Worm (Caenorhabditis elegans) whole organism, midembryonic: ENCODE measurements around the gene nspb-12.

Source experiments
- T22C8.4 ChIP-seq: fragments of 200-800 bp; sonication (Bioruptor generic); IDR thresholded peaks from 2 replicates; pipeline ENCODE4 v1.3.6; 2022; ENCODE audit warnings: missing genetic modification characterization, missing compliant biosample characterization
- cog-1 ChIP-seq: sonication (generic microtip); optimal IDR thresholded peaks from 2 replicates; lab custom pipeline; 2016; ENCODE audit warnings: missing genetic modification characterization, missing compliant biosample characterization
- flt-1 ChIP-seq: fragments of 200-800 bp; sonication (Bioruptor generic); IDR thresholded peaks from 2 replicates; pipeline ENCODE4 v1.3.6; 2022; ENCODE audit warnings: missing genetic modification characterization, missing compliant biosample characterization
- klf-2 ChIP-seq: fragments of 200-800 bp; sonication (Bioruptor generic); conservative IDR thresholded peaks from 2 replicates; pipeline ENCODE4 v1.3.6; 2022; ENCODE audit warnings: missing genetic modification reagents, missing genetic modification characterization, missing compliant biosample characterization
- med-1 ChIP-seq: sonication (generic microtip); optimal IDR thresholded peaks from 2 replicates; lab custom pipeline; 2017; ENCODE audit warnings: missing genetic modification characterization, mild to moderate bottlenecking, missing compliant biosample characterization, antibody characterized with exemption, missing genetic modification reagents; ENCODE audit not compliant: insufficient read depth
- ref-1 ChIP-seq: fragments of 200-800 bp; sonication (Bioruptor generic); conservative IDR thresholded peaks from 2 replicates; pipeline ENCODE4 v1.3.6; 2022; ENCODE audit warnings: missing genetic modification reagents, missing genetic modification characterization, missing compliant biosample characterization
- tab-1 ChIP-seq: fragments of 200-800 bp; sonication (Bioruptor generic); IDR thresholded peaks from 2 replicates; pipeline ENCODE4 v1.3.6; 2022; ENCODE audit warnings: missing genetic modification characterization, missing compliant biosample characterization
- ztf-23 ChIP-seq: fragments of 200-800 bp; sonication (Bioruptor generic); IDR thresholded peaks from 2 replicates; pipeline ENCODE4 v1.3.6; 2022; ENCODE audit warnings: missing genetic modification reagents, missing genetic modification characterization, missing compliant biosample characterization
- ztf-29 ChIP-seq: fragments of 200-800 bp; sonication (Bioruptor generic); IDR thresholded peaks from 2 replicates; pipeline ENCODE4 v1.3.6; 2022; ENCODE audit warnings: missing genetic modification reagents, missing genetic modification characterization, missing compliant biosample characterization

nspb-12 gene

ce11 chrIII:5543727-5544345, 24.7 kb downstream of the nspb-12 start, which contains the start of gene D1044.1:
TSS of gene D1044.1 (plus strand) at chrIII:5544295.
- TF ChIP-seq klf-2 (GFP tag; lab: Robert Waterston, UW) = no peak
- TF ChIP-seq ref-1 = no peak
- no peak for TF ChIP-seq cog-1 (tag; lab: Kevin White, UChicago)
- no peak for TF ChIP-seq flt-1 (GFP tag; lab: Robert Waterston, UW)
- no peak for TF ChIP-seq T22C8.4 (GFP tag; lab: Robert Waterston, UW)
- TF ChIP-seq ztf-23 = no peak
- no peak for TF ChIP-seq ztf-29 (GFP tag; lab: Robert Waterston, UW)
- TF ChIP-seq med-1 (GFP tag; lab: Kevin White, UChicago) = no peak
- TF ChIP-seq tab-1 = no peak

DNA sequence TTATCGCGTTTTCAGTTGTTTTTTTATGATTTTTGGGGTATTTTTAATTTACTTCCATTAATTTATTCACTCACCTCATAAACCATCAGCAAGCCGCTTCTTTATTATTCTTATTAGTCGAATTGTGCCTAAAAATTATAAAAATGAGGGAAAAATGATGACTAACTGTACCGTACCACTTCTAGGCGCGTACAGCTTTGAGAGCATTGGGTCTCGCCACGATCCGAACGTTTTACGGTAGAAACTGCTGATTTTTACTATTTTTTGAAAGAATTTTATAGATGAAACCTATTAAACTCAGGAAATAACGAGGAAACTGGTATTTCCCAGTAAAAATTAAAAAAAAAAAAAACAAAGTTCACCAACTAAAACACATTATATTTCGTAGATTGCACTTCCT, 25.5 kb downstream of the nspb-12 start, which contains the start of gene D1044.6:
Gene D1044.6 (minus strand): TSS at position 128 of the 400 bp plus-strand sequence.
- TF ChIP-seq klf-2 (GFP tag; lab: Robert Waterston, UW) = no peak
- no peak for TF ChIP-seq ref-1
- TF ChIP-seq T22C8.4 (GFP tag; lab: Robert Waterston, UW) = no peak
- TF ChIP-seq med-1 (GFP tag; lab: Kevin White, UChicago) = no peak
- no peak for TF ChIP-seq cog-1 (tag; lab: Kevin White, UChicago)
- no peak for TF ChIP-seq flt-1 (GFP tag; lab: Robert Waterston, UW)
- no peak for TF ChIP-seq tab-1
- TF ChIP-seq ztf-23 = no peak
- no peak for TF ChIP-seq ztf-29 (GFP tag; lab: Robert Waterston, UW)

DNA sequence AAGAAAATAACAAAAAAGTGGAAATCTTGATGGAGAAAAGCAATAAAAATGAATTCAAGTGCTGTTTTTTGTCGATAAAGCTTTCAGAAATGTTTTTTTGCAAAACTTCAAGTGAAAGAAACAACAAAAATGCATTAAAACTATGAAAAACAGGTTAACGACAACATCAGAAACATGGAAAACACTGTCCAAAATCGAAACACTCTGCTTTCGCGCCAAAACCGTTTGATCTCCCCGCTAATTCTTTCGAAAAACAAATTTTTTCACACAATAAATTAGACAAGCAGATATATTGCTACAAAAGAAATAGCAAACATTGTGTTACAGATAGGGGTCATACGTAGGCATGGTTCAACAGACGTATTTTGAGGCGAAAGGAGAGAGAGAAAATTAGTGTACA, 26.8 kb downstream of the nspb-12 start:
- TF ChIP-seq flt-1 (GFP tag; lab: Robert Waterston, UW) (no peak), T22C8.4 (GFP tag; lab: Robert Waterston, UW) (no peak), med-1 (GFP tag; lab: Kevin White, UChicago) (no peak), cog-1 (tag; lab: Kevin White, UChicago) (no peak), ztf-23 (no peak)

DNA sequence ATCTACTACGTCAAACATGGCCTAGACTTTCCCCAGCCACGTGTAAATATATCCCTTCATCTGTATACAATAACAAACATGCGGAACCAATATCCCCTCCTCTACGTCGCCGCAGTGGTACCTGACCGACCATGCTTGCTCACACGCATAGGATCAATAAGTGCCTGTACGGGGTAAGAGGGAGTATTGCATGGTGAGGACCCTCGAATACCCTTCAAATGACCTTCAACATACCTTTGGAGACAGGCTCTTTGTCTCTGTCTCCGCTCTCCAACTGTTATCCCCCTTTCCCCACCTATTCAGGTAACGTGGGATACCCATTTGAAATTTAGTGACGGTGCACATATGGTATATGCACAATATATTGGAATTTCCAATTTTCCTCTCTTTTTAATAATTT, 42.6 kb downstream of the nspb-12 start, which contains the start of gene dex-1:
Gene dex-1 (plus strand): TSS at position 132 of the 400 bp plus-strand sequence.
- TF ChIP-seq ztf-29 (GFP tag; lab: Robert Waterston, UW) (no peak), tab-1 (no peak), ref-1 (no peak), T22C8.4 (GFP tag; lab: Robert Waterston, UW) (no peak), cog-1 (tag; lab: Kevin White, UChicago) (no peak), klf-2 (GFP tag; lab: Robert Waterston, UW) (no peak), med-1 (GFP tag; lab: Kevin White, UChicago) (no peak), flt-1 (GFP tag; lab: Robert Waterston, UW) (no peak), ztf-23 (no peak)

ce11 chrIII:5521930-5522329, 46.6 kb downstream of the nspb-12 start, which contains the start of gene D1044.4:
TSS of gene D1044.4 (minus strand) at chrIII:5522030.
- no peak for TF ChIP-seq klf-2 (GFP tag; lab: Robert Waterston, UW)
- TF ChIP-seq ztf-29 (GFP tag; lab: Robert Waterston, UW) = no peak
- no peak for TF ChIP-seq T22C8.4 (GFP tag; lab: Robert Waterston, UW)
- no peak for TF ChIP-seq ref-1
- no peak for TF ChIP-seq med-1 (GFP tag; lab: Kevin White, UChicago)
- TF ChIP-seq cog-1 (tag; lab: Kevin White, UChicago) = no peak
- TF ChIP-seq flt-1 (GFP tag; lab: Robert Waterston, UW) = no peak
- no peak for TF ChIP-seq ztf-23
- no peak for TF ChIP-seq tab-1
